Fruit fly (Drosophila melanogaster) S2 (cell line): Measurements from ENCODE around the gene CG34367.

Source experiments
- CG8478 ChIP-seq: fragments of >200 bp; optimal IDR thresholded peaks from 2 replicates; lab custom pipeline; 2018
- CTCF ChIP-seq, 2 experiments: fragments of >200 bp; optimal IDR thresholded peaks; 2 replicates each; lab custom pipeline; 2018

- peak; percentile 19 to 40 for TF ChIP-seq CTCF (optimal IDR thresholded peaks at IDR 0.05; lab: Kevin White, UChicago)
- TF ChIP-seq CG8478 (lab: Kevin White, UChicago): no peak
These were observed 55.4 kb downstream of the CG34367 start for dm6 chr2L:10298306-10298705.
